Worm (Caenorhabditis elegans) whole organism, L2 larva: ENCODE data around the gene C50F4.8.

Experiments used
- C34F6.9 ChIP-seq: fragments of 150-350 bp; optimal IDR thresholded peaks from 2 replicates; lab custom pipeline; 2014; ENCODE audit warnings: missing biosample characterization, missing genetic modification characterization
- F13H6.1 ChIP-seq: sonication (generic microtip); optimal IDR thresholded peaks from 2 replicates; lab custom pipeline; 2016; ENCODE audit warnings: missing genetic modification characterization, missing compliant biosample characterization
- R02D3.7 ChIP-seq: fragments of 150-350 bp; optimal IDR thresholded peaks from 2 replicates; lab custom pipeline; 2014; ENCODE audit warnings: missing biosample characterization, missing genetic modification characterization
- Y55F3AM.14 ChIP-seq: fragments of 200-800 bp; sonication (Bioruptor generic); optimal IDR thresholded peaks from 2 replicates; lab custom pipeline; 2018; ENCODE audit warnings: mild to moderate bottlenecking, missing genetic modification characterization, missing compliant biosample characterization
- aly-2 ChIP-seq: fragments of 150-350 bp; optimal IDR thresholded peaks from 2 replicates; lab custom pipeline; 2014; ENCODE audit warnings: missing biosample characterization, missing genetic modification characterization
- ama-1 ChIP-seq: fragments of 150-350 bp; optimal IDR thresholded peaks from 2 replicates; lab custom pipeline; 2018; ENCODE audit warnings: inconsistent platforms
- blmp-1 ChIP-seq: sonication (generic microtip); optimal IDR thresholded peaks from 2 replicates; lab custom pipeline; 2017; ENCODE audit warnings: missing genetic modification characterization, mild to moderate bottlenecking, missing compliant biosample characterization, antibody characterized with exemption, moderate library complexity; ENCODE audit not compliant: insufficient read depth
- ceh-16 ChIP-seq: fragments of 150-350 bp; optimal IDR thresholded peaks from 2 replicates; lab custom pipeline; 2014; ENCODE audit warnings: missing biosample characterization, missing genetic modification characterization
- dmd-4 ChIP-seq: sonication (generic microtip); optimal IDR thresholded peaks from 2 replicates; lab custom pipeline; 2017; ENCODE audit warnings: missing biosample characterization, missing genetic modification characterization
- egl-27 ChIP-seq: sonication (generic microtip); optimal IDR thresholded peaks from 3 replicates; lab custom pipeline; 2017; ENCODE audit warnings: missing biosample characterization, missing genetic modification reagents, missing genetic modification characterization
- elt-3 ChIP-seq: sonication (generic microtip); optimal IDR thresholded peaks from 2 replicates; lab custom pipeline; 2017; ENCODE audit warnings: missing biosample characterization, missing genetic modification characterization
- fos-1 ChIP-seq: fragments of 150-350 bp; optimal IDR thresholded peaks from 2 replicates; lab custom pipeline; 2014; ENCODE audit warnings: missing biosample characterization, missing genetic modification characterization
- gmeb-1 ChIP-seq: fragments of 150-350 bp; optimal IDR thresholded peaks from 2 replicates; lab custom pipeline; 2014; ENCODE audit warnings: missing biosample characterization, missing genetic modification characterization
- lin-11 ChIP-seq: fragments of 150-350 bp; sonication (generic microtip); optimal IDR thresholded peaks from 2 replicates; lab custom pipeline; 2014; ENCODE audit warnings: missing biosample characterization, missing genetic modification characterization, inconsistent platforms, mixed read lengths
- lin-13 ChIP-seq: fragments of 150-350 bp; optimal IDR thresholded peaks from 2 replicates; lab custom pipeline; 2014; ENCODE audit warnings: missing biosample characterization, missing genetic modification reagents, missing genetic modification characterization
- lsy-2 ChIP-seq, 2 experiments: fragments of 150-350 bp in 1 of 2; sonication (generic microtip) in 1 of 2; optimal IDR thresholded peaks; 2 replicates each; lab custom pipeline; 2014 to 2017; ENCODE audit warnings: missing biosample characterization in 2 of 2, missing genetic modification characterization in 2 of 2
- mbf-1 ChIP-seq: sonication (generic microtip); optimal IDR thresholded peaks from 2 replicates; lab custom pipeline; 2017; ENCODE audit warnings: missing biosample characterization, missing genetic modification characterization
- mdl-1 ChIP-seq, 2 experiments: fragments of 150-350 bp in 1 of 2; sonication (generic microtip) in 1 of 2; optimal IDR thresholded peaks; 2 replicates each; lab custom pipeline; 2017; ENCODE audit warnings: missing biosample characterization in 2 of 2, missing genetic modification characterization in 2 of 2
- nhr-10 ChIP-seq: sonication (generic microtip); optimal IDR thresholded peaks from 2 replicates; lab custom pipeline; 2017; ENCODE audit warnings: missing biosample characterization, missing genetic modification characterization
- nhr-12 ChIP-seq: fragments of 150-350 bp; optimal IDR thresholded peaks from 2 replicates; lab custom pipeline; 2014; ENCODE audit warnings: missing biosample characterization, missing genetic modification characterization
- nhr-21 ChIP-seq: fragments of 150-350 bp; optimal IDR thresholded peaks from 2 replicates; lab custom pipeline; 2014; ENCODE audit warnings: missing biosample characterization, missing genetic modification characterization
- nhr-237 ChIP-seq: fragments of 150-350 bp; optimal IDR thresholded peaks from 2 replicates; lab custom pipeline; 2014; ENCODE audit warnings: missing biosample characterization, missing genetic modification characterization
- nhr-25 ChIP-seq: fragments of 150-350 bp; sonication (generic microtip); optimal IDR thresholded peaks from 3 replicates; lab custom pipeline; 2014; ENCODE audit warnings: missing biosample characterization, missing genetic modification characterization
- nhr-6 ChIP-seq: fragments of 150-350 bp; optimal IDR thresholded peaks from 2 replicates; lab custom pipeline; 2014; ENCODE audit warnings: missing biosample characterization, missing genetic modification characterization
- nhr-77 ChIP-seq: fragments of 150-350 bp; optimal IDR thresholded peaks from 2 replicates; lab custom pipeline; 2014; ENCODE audit warnings: missing biosample characterization, missing genetic modification characterization
- peb-1 ChIP-seq: fragments of 150-350 bp; optimal IDR thresholded peaks from 2 replicates; lab custom pipeline; 2014; ENCODE audit warnings: missing biosample characterization, missing genetic modification characterization
- sem-4 ChIP-seq: fragments of 150-350 bp; optimal IDR thresholded peaks from 2 replicates; lab custom pipeline; 2014; ENCODE audit warnings: missing biosample characterization, missing genetic modification reagents, missing genetic modification characterization
- sma-3 ChIP-seq: sonication (generic microtip); optimal IDR thresholded peaks from 2 replicates; lab custom pipeline; 2016; ENCODE audit warnings: missing genetic modification reagents, missing genetic modification characterization, missing compliant biosample characterization
- sma-9 ChIP-seq, 2 experiments: fragments of 150-350 bp in 1 of 2; sonication (generic microtip) in 1 of 2; optimal IDR thresholded peaks; 2 replicates each; lab custom pipeline; 2014 to 2016; ENCODE audit warnings: missing genetic modification characterization in 2 of 2, mild to moderate bottlenecking in 1 of 2, missing biosample characterization in 1 of 2, missing compliant biosample characterization in 1 of 2, missing genetic modification reagents in 1 of 2, moderate library complexity in 1 of 2
- zag-1 ChIP-seq: fragments of 150-350 bp; optimal IDR thresholded peaks from 2 replicates; lab custom pipeline; 2014; ENCODE audit warnings: missing biosample characterization, missing genetic modification characterization
- ztf-1 ChIP-seq: fragments of 200-800 bp; sonication (Bioruptor generic); conservative IDR thresholded peaks from 2 replicates; pipeline ENCODE4 v1.3.6; 2022; ENCODE audit warnings: missing genetic modification characterization, missing compliant biosample characterization
- ztf-11 ChIP-seq: sonication (generic microtip); optimal IDR thresholded peaks from 2 replicates; lab custom pipeline; 2017; ENCODE audit warnings: missing biosample characterization, missing genetic modification characterization
- ztf-4 ChIP-seq: fragments of 150-350 bp; optimal IDR thresholded peaks from 2 replicates; lab custom pipeline; 2014; ENCODE audit warnings: missing biosample characterization, missing genetic modification characterization

Gene C50F4.8

ce11 chrV:9541506-9541905 is 22.8 kb upstream of the C50F4.8 start, which contains the start of gene C50F4.16:
Gene C50F4.16, minus strand, starts transcription at chrV:9541606.
- TF ChIP-seq peb-1 (tag; lab: Kevin White, UChicago), result no peak
- TF ChIP-seq ztf-11, result no peak
- TF ChIP-seq C34F6.9 (tag; lab: Kevin White, UChicago), result no peak
- no peak for TF ChIP-seq ceh-16 (tag; lab: Kevin White, UChicago)
- no peak for TF ChIP-seq nhr-10
- TF ChIP-seq sem-4, result no peak
- TF ChIP-seq lin-13, result no peak
- TF ChIP-seq nhr-25 (tag; lab: Kevin White, UChicago), result no peak
- TF ChIP-seq mdl-1 (tag; optimal IDR thresholded peaks at IDR 0.05; lab: Kevin White, UChicago), result no peak

ce11 chrV:9539638-9540037 is 21.0 kb upstream of the C50F4.8 start, which contains the start of gene C50F4.12:
Gene C50F4.12, minus strand, starts transcription at chrV:9539738.
- TF ChIP-seq ama-1 (lab: Kevin White, UChicago), result no peak
- TF ChIP-seq, all 48 proteins: peak for 0

- TF ChIP-seq egl-27 (no peak), C34F6.9 (tag; lab: Kevin White, UChicago) (peak; percentile 58), nhr-10 (no peak), F13H6.1 (tag; lab: Kevin White, UChicago) (peak; percentile 26), elt-3 (tag; lab: Kevin White, UChicago) (no peak), peb-1 (tag; lab: Kevin White, UChicago) (no peak), sma-9 (GFP tag; optimal IDR thresholded peaks at IDR 0.05; lab: Kevin White, UChicago) (peak; percentile 58), sma-9 (tag; optimal IDR thresholded peaks at IDR 0.05; lab: Kevin White, UChicago) (no peak), zag-1 (tag; lab: Kevin White, UChicago) (no peak), aly-2 (tag; lab: Kevin White, UChicago) (no peak), ztf-1 (GFP tag; lab: Robert Waterston, UW) (no peak), gmeb-1 (tag; lab: Kevin White, UChicago) (peak; percentile 33), sma-3 (peak; percentile 30), fos-1 (peak; percentile 15), R02D3.7 (tag; lab: Kevin White, UChicago) (no peak), lsy-2 (tag; optimal IDR thresholded peaks at IDR 0.05; lab: Kevin White, UChicago) (peak in 1 of 2 experiments; percentile 17)
- TF ChIP-seq, all 48 proteins: peak for 7
Measured at ce11 chrV:9536505-9536904, 17.8 kb upstream of the C50F4.8 start, which contains the start of gene C50F4.4. Gene C50F4.4, plus strand, starts transcription at chrV:9536771.

- TF ChIP-seq elt-3 (tag; lab: Kevin White, UChicago), result no peak
- no peak for TF ChIP-seq ztf-1 (GFP tag; lab: Robert Waterston, UW)
- TF ChIP-seq ztf-4, result no peak
- no peak for TF ChIP-seq Y55F3AM.14 (GFP tag; lab: Kevin White, UChicago)
- TF ChIP-seq nhr-21 (tag; lab: Kevin White, UChicago), result no peak
- no peak for TF ChIP-seq sma-9 (GFP tag; optimal IDR thresholded peaks at IDR 0.05; lab: Kevin White, UChicago)
- no peak for TF ChIP-seq sma-9 (tag; optimal IDR thresholded peaks at IDR 0.05; lab: Kevin White, UChicago)
- no peak for TF ChIP-seq lin-13
- no peak for TF ChIP-seq lsy-2 (tag; optimal IDR thresholded peaks at IDR 0.05; lab: Kevin White, UChicago)
- no peak for TF ChIP-seq nhr-77 (tag; lab: Kevin White, UChicago)
- TF ChIP-seq nhr-12 (tag; lab: Kevin White, UChicago), result no peak
- no peak for TF ChIP-seq egl-27
- no peak for TF ChIP-seq nhr-6 (tag; lab: Kevin White, UChicago)
- TF ChIP-seq mbf-1 (tag; lab: Kevin White, UChicago), result no peak
- no peak for TF ChIP-seq lin-11
- TF ChIP-seq blmp-1 (tag; lab: Kevin White, UChicago), result no peak
- TF ChIP-seq nhr-237 (tag; lab: Kevin White, UChicago), result no peak
Measured at ce11 chrV:9534621-9535020, 16.0 kb upstream of the C50F4.8 start, which contains the start of gene tag-329. Gene tag-329, plus strand, starts transcription at chrV:9534921.

ce11 chrV:9531477-9531876 is 12.8 kb upstream of the C50F4.8 start, which contains the start of the genes C50F4.10 and pfk-1.2:
Gene C50F4.10, minus strand, starts transcription at chrV:9531577.
Gene pfk-1.2, plus strand, starts transcription at chrV:9531801.
- no peak for TF ChIP-seq sem-4
- TF ChIP-seq dmd-4 (tag; lab: Kevin White, UChicago), result no peak
- no peak for TF ChIP-seq mbf-1 (tag; lab: Kevin White, UChicago)
- no peak for TF ChIP-seq nhr-21 (tag; lab: Kevin White, UChicago)
- no peak for TF ChIP-seq nhr-25 (tag; lab: Kevin White, UChicago)
